Fruit fly (Drosophila melanogaster) whole organism, embryonic: ENCODE data around the gene PpV.
A peak's percentile ranks its signal among the peaks of the same experiment; 100 is the strongest.

ENCODE experiments used
- Asciz ChIP-seq: fragments of 200-800 bp; sonication (Bioruptor generic); optimal IDR thresholded peaks from 2 replicates; lab custom pipeline; 2017; ENCODE audit warnings: missing biosample characterization, mild to moderate bottlenecking, missing genetic modification characterization, missing genetic modification reagents
- CG1024 ChIP-seq: fragments of 200-800 bp; sonication (Bioruptor generic); IDR thresholded peaks from 2 replicates; pipeline ENCODE4 v1.3.6; 2022; ENCODE audit warnings: missing biosample characterization, missing genetic modification characterization
- CG11085 ChIP-seq: fragments of 200-800 bp; sonication (Bioruptor generic); IDR thresholded peaks from 2 replicates; pipeline ENCODE4 v1.3.6; 2022; ENCODE audit warnings: missing biosample characterization, missing genetic modification characterization
- CG11696 ChIP-seq: fragments of 200-800 bp; sonication (Bioruptor generic); IDR thresholded peaks from 2 replicates; pipeline ENCODE4 v1.3.6; 2022; ENCODE audit warnings: missing biosample characterization, missing genetic modification characterization
- CG11723 ChIP-seq: fragments of 200-800 bp; sonication (Bioruptor generic); optimal IDR thresholded peaks from 2 replicates; lab custom pipeline; 2017; ENCODE audit warnings: missing biosample characterization, mild to moderate bottlenecking, missing genetic modification characterization
- CG12299 ChIP-seq: fragments of 200-800 bp; sonication (Bioruptor generic); optimal IDR thresholded peaks from 2 replicates; lab custom pipeline; 2018; ENCODE audit warnings: missing biosample characterization, mild to moderate bottlenecking, missing genetic modification characterization
- CG13775 ChIP-seq: fragments of 200-800 bp; sonication (Bioruptor generic); optimal IDR thresholded peaks from 3 replicates; lab custom pipeline; 2017; ENCODE audit warnings: missing biosample characterization, mild to moderate bottlenecking, missing genetic modification characterization
- CG14050 ChIP-seq: fragments of 200-800 bp; sonication (Bioruptor generic); IDR thresholded peaks from 3 replicates; pipeline ENCODE4 v1.3.6; 2022; ENCODE audit warnings: missing biosample characterization, missing genetic modification characterization
- CG14710 ChIP-seq: fragments of 200-800 bp; sonication (Bioruptor generic); optimal IDR thresholded peaks from 3 replicates; lab custom pipeline; 2019; ENCODE audit warnings: missing biosample characterization, mild to moderate bottlenecking, missing genetic modification characterization, moderate library complexity
- CG1602 ChIP-seq: fragments of 200-800 bp; sonication (Bioruptor generic); optimal IDR thresholded peaks from 3 replicates; lab custom pipeline; 2016; ENCODE audit warnings: missing biosample characterization, missing genetic modification characterization
- CG16813 ChIP-seq: fragments of 200-800 bp; sonication (Bioruptor generic); IDR thresholded peaks from 3 replicates; pipeline ENCODE4 v1.3.6; 2022; ENCODE audit warnings: missing biosample characterization, missing genetic modification characterization; ENCODE audit not compliant: partially characterized antibody
- CG1792 ChIP-seq: fragments of 200-800 bp; sonication (Bioruptor generic); optimal IDR thresholded peaks from 2 replicates; lab custom pipeline; 2016; ENCODE audit warnings: missing biosample characterization, missing genetic modification characterization
- CG18764 ChIP-seq: fragments of 200-800 bp; sonication (Bioruptor generic); optimal IDR thresholded peaks from 3 replicates; lab custom pipeline; 2016; ENCODE audit warnings: missing biosample characterization, missing genetic modification characterization
- CG2199 ChIP-seq: fragments of 200-800 bp; sonication (Bioruptor generic); IDR thresholded peaks from 3 replicates; pipeline ENCODE4 v1.3.6; 2022; ENCODE audit warnings: missing biosample characterization, missing genetic modification characterization
- CG3726 ChIP-seq: fragments of 200-800 bp; sonication (Bioruptor generic); IDR thresholded peaks from 3 replicates; pipeline ENCODE4, ENCODE4 v1.3.6; 2022; ENCODE audit warnings: missing biosample characterization, missing genetic modification characterization
- CG4360 ChIP-seq: fragments of 200-800 bp; sonication (Bioruptor generic); IDR thresholded peaks from 2 replicates; pipeline ENCODE4 v1.3.6; 2022; ENCODE audit warnings: missing biosample characterization, missing genetic modification characterization
- CG7556 ChIP-seq: fragments of 200-800 bp; sonication (Bioruptor generic); optimal IDR thresholded peaks from 2 replicates; lab custom pipeline; 2017; ENCODE audit warnings: missing biosample characterization, mild to moderate bottlenecking, missing genetic modification characterization
- CG8290 ChIP-seq, 3 experiments: fragments of 200-800 bp; sonication (Bioruptor generic); optimal IDR thresholded peaks; 2 replicates each; lab custom pipeline; 2016 to 2019; ENCODE audit warnings: missing biosample characterization in 3 of 3, missing genetic modification characterization in 3 of 3, mild to moderate bottlenecking in 2 of 3, moderate library complexity in 1 of 3
- CG9876 ChIP-seq: fragments of 200-800 bp; sonication (Bioruptor generic); optimal IDR thresholded peaks from 2 replicates; lab custom pipeline; 2016; ENCODE audit warnings: missing biosample characterization, missing genetic modification characterization
- Dek ChIP-seq: fragments of 200-800 bp; sonication (Bioruptor generic); optimal IDR thresholded peaks from 3 replicates; lab custom pipeline; 2019; ENCODE audit warnings: missing biosample characterization, mild to moderate bottlenecking, missing genetic modification characterization, moderate library complexity
- Dip2 ChIP-seq: fragments of 200-800 bp; sonication (Bioruptor generic); IDR thresholded peaks from 2 replicates; pipeline ENCODE4 v1.3.6; 2022; ENCODE audit warnings: missing biosample characterization, missing genetic modification characterization
- Dll ChIP-seq: fragments of 200-800 bp; sonication (Bioruptor generic); IDR thresholded peaks from 4 replicates; pipeline ENCODE4 v1.3.6; 2022; ENCODE audit warnings: missing biosample characterization, missing genetic modification characterization; ENCODE audit not compliant: partially characterized antibody
- Doc2 ChIP-seq: fragments of 200-800 bp; sonication (Bioruptor generic); IDR thresholded peaks from 2 replicates; pipeline ENCODE4 v1.3.6; 2022; ENCODE audit warnings: missing biosample characterization, missing genetic modification characterization
- Fer2 ChIP-seq: fragments of 200-800 bp; sonication (Bioruptor generic); optimal IDR thresholded peaks from 2 replicates; lab custom pipeline; 2018; ENCODE audit warnings: missing biosample characterization, mild to moderate bottlenecking, missing genetic modification characterization, moderate library complexity
- Gsc ChIP-seq: fragments of 200-800 bp; sonication (Bioruptor generic); IDR thresholded peaks from 2 replicates; pipeline ENCODE4 v1.3.6; 2022; ENCODE audit warnings: missing biosample characterization, missing genetic modification characterization
- HLH3B ChIP-seq: fragments of 200-800 bp; sonication (Bioruptor generic); IDR thresholded peaks from 2 replicates; pipeline ENCODE4 v1.3.6; 2022; ENCODE audit warnings: missing biosample characterization, missing genetic modification characterization
- HmgZ ChIP-seq: fragments of 200-800 bp; sonication (Bioruptor generic); optimal IDR thresholded peaks from 2 replicates; lab custom pipeline; 2018; ENCODE audit warnings: missing biosample characterization, mild to moderate bottlenecking, missing genetic modification characterization
- Hmx ChIP-seq: fragments of 200-800 bp; sonication (Bioruptor generic); optimal IDR thresholded peaks from 2 replicates; lab custom pipeline; 2016; ENCODE audit warnings: missing biosample characterization, missing genetic modification characterization
- Max ChIP-seq: fragments of 200-800 bp; sonication (Bioruptor generic); optimal IDR thresholded peaks from 2 replicates; lab custom pipeline; 2016; ENCODE audit warnings: missing biosample characterization, mild to moderate bottlenecking, missing genetic modification characterization
- Myb ChIP-seq: fragments of 200-800 bp; sonication (Bioruptor generic); optimal IDR thresholded peaks from 2 replicates; lab custom pipeline; 2016; ENCODE audit warnings: missing biosample characterization, missing genetic modification characterization
- NC2α ChIP-seq: fragments of 200-800 bp; sonication (Bioruptor generic); optimal IDR thresholded peaks from 2 replicates; lab custom pipeline; 2016; ENCODE audit warnings: missing biosample characterization, missing genetic modification characterization
- NFAT ChIP-seq: fragments of 200-800 bp; sonication (Bioruptor generic); IDR thresholded peaks from 2 replicates; pipeline ENCODE4 v1.3.6; 2022; ENCODE audit warnings: missing biosample characterization, missing genetic modification characterization
- Pdp1 ChIP-seq, 2 experiments: fragments of 200-800 bp; sonication (Bioruptor generic); optimal IDR thresholded peaks; 3 replicates each; lab custom pipeline; 2016; ENCODE audit warnings: missing biosample characterization in 2 of 2, missing genetic modification characterization in 2 of 2, mild to moderate bottlenecking in 1 of 2, moderate library complexity in 1 of 2
- Ptx1 ChIP-seq: fragments of 200-800 bp; sonication (Bioruptor generic); IDR thresholded peaks from 2 replicates; pipeline ENCODE4 v1.3.6; 2022; ENCODE audit warnings: missing biosample characterization, missing genetic modification characterization
- Ravus ChIP-seq: fragments of 200-800 bp; sonication (Bioruptor generic); IDR thresholded peaks from 2 replicates; pipeline ENCODE4 v1.3.6; 2022; ENCODE audit warnings: missing biosample characterization, missing genetic modification characterization
- Rfx ChIP-seq: fragments of 200-800 bp; sonication (Bioruptor generic); IDR thresholded peaks from 2 replicates; pipeline ENCODE4 v1.3.6; 2022; ENCODE audit warnings: missing biosample characterization, missing genetic modification characterization
- Rx ChIP-seq: fragments of 200-800 bp; sonication (Bioruptor generic); IDR thresholded peaks from 2 replicates; pipeline ENCODE4 v1.3.6; 2022; ENCODE audit warnings: missing biosample characterization, missing genetic modification characterization
- Sry-δ ChIP-seq: fragments of 200-800 bp; sonication (Bioruptor generic); optimal IDR thresholded peaks from 2 replicates; lab custom pipeline; 2016; ENCODE audit warnings: missing biosample characterization, missing genetic modification characterization
- TFAM ChIP-seq: fragments of 200-800 bp; sonication (Bioruptor generic); optimal IDR thresholded peaks from 2 replicates; lab custom pipeline; 2017; ENCODE audit warnings: missing biosample characterization, missing genetic modification characterization, inconsistent platforms
- btn ChIP-seq: fragments of 200-800 bp; sonication (Bioruptor generic); optimal IDR thresholded peaks from 2 replicates; lab custom pipeline; 2016; ENCODE audit warnings: missing biosample characterization, missing genetic modification characterization
- caup ChIP-seq: fragments of 200-800 bp; sonication (Bioruptor generic); optimal IDR thresholded peaks from 3 replicates; lab custom pipeline; 2017; ENCODE audit warnings: missing biosample characterization, mild to moderate bottlenecking, missing genetic modification characterization, moderate library complexity; ENCODE audit not compliant: severe bottlenecking
- dm ChIP-seq: fragments of 200-800 bp; sonication (Bioruptor generic); optimal IDR thresholded peaks from 3 replicates; lab custom pipeline; 2016; ENCODE audit warnings: missing biosample characterization, missing genetic modification characterization
- emc ChIP-seq: fragments of 200-800 bp; sonication (Bioruptor generic); optimal IDR thresholded peaks from 2 replicates; lab custom pipeline; 2016; ENCODE audit warnings: missing biosample characterization, missing genetic modification characterization
- gsb ChIP-seq: fragments of 200-800 bp; sonication (Bioruptor generic); IDR thresholded peaks from 2 replicates; pipeline ENCODE4 v1.3.6; 2022; ENCODE audit warnings: missing biosample characterization, missing genetic modification characterization
- odd ChIP-seq: fragments of 200-800 bp; sonication (Bioruptor generic); optimal IDR thresholded peaks from 2 replicates; lab custom pipeline; 2017; ENCODE audit warnings: missing biosample characterization, mild to moderate bottlenecking, missing genetic modification characterization
- prd ChIP-seq, 3 experiments: fragments of >200 bp in 2 of 3; fragments of 200-800 bp in 1 of 3; sonication (Bioruptor generic) in 1 of 3; optimal IDR thresholded peaks in 2 of 3; IDR thresholded peaks in 1 of 3; 2 replicates in 2 of 3; 3 replicates in 1 of 3; pipeline versions ENCODE4 v1.3.6 to Lab custom; 2017 to 2022; ENCODE audit warnings: missing biosample characterization in 1 of 3, missing genetic modification characterization in 1 of 3
- ssp ChIP-seq: fragments of 200-800 bp; sonication (Bioruptor generic); IDR thresholded peaks from 2 replicates; pipeline ENCODE4 v1.3.6; 2022; ENCODE audit warnings: missing biosample characterization, missing genetic modification characterization
- tna ChIP-seq: fragments of 200-800 bp; sonication (Bioruptor generic); IDR thresholded peaks from 2 replicates; pipeline ENCODE4 v1.3.6; 2022; ENCODE audit warnings: missing biosample characterization, missing genetic modification characterization; ENCODE audit not compliant: partially characterized antibody
- yki ChIP-seq: fragments of >200 bp; optimal IDR thresholded peaks from 3 replicates; lab custom pipeline; 2018

The PpV gene

dm6 chrX:6330369-6330949 is 42.3 kb downstream of the PpV start, which contains the start of gene CG42240 (continued):
- peak; percentile 61 for TF ChIP-seq CG1792
- TF ChIP-seq CG7556 (GFP tag; lab: Kevin White, UChicago) = peak; percentile 97
- TF ChIP-seq NFAT (GFP tag; lab: Robert Waterston, UW) = peak; percentile 40; the same call in 1 of the 2 replicates
- TF ChIP-seq CG9876 (GFP tag; lab: Kevin White, UChicago) = peak; percentile 13
- TF ChIP-seq CG2199 (GFP tag; lab: Robert Waterston, UW) = no peak
- TF ChIP-seq ssp (GFP tag; lab: Robert Waterston, UW) = peak; percentile 63
- TF ChIP-seq odd (GFP tag; lab: Kevin White, UChicago) = peak; percentile 92
- TF ChIP-seq CG12299 (tag; lab: Kevin White, UChicago) = peak; percentile 81
- TF ChIP-seq CG13775 = peak; percentile 88
- peak; percentile 62 for TF ChIP-seq Hmx
- peak; percentile 23; the same call in 1 of the 2 replicates for TF ChIP-seq Ravus (GFP tag; lab: Robert Waterston, UW)
- peak; percentile 52; the same call in 1 of the 2 replicates for TF ChIP-seq Rx (GFP tag; lab: Robert Waterston, UW)
- peak; percentile 88 for TF ChIP-seq CG11723 (GFP tag; lab: Kevin White, UChicago)
- peak; percentile 50 for TF ChIP-seq dm (GFP tag; lab: Kevin White, UChicago)
- no peak for TF ChIP-seq CG11696 (GFP tag; lab: Robert Waterston, UW)
- peak; percentile 91 for TF ChIP-seq Max (GFP tag; lab: Kevin White, UChicago)
- 0 out of 2 replicates have a peak, but pooled peaks have one; percentile 9 for TF ChIP-seq CG1024 (GFP tag; lab: Robert Waterston, UW)
- TF ChIP-seq Myb = peak; percentile 41
- TF ChIP-seq CG8290 (GFP tag; optimal IDR thresholded peaks at IDR 0.05; lab: Kevin White, UChicago) = peak; percentile 29
- peak; percentile 72 to 81 for TF ChIP-seq CG8290 (tag; optimal IDR thresholded peaks at IDR 0.05; lab: Kevin White, UChicago)
- peak; percentile 83 for TF ChIP-seq Dek
- TF ChIP-seq Ptx1 (GFP tag; lab: Robert Waterston, UW) = peak; percentile 88
- TF ChIP-seq Gsc (GFP tag; lab: Robert Waterston, UW) = peak; percentile 29; the same call in 1 of the 2 replicates
- peak; percentile 6 for TF ChIP-seq TFAM (GFP tag; lab: Kevin White, UChicago)
- TF ChIP-seq Rfx (GFP tag; lab: Robert Waterston, UW) = peak; percentile 78
- TF ChIP-seq caup = peak; percentile 85
- TF ChIP-seq Asciz (GFP tag; lab: Kevin White, UChicago) = peak; percentile 92
- TF ChIP-seq Sry-δ (GFP tag; lab: Kevin White, UChicago) = peak; percentile 24
- TF ChIP-seq Dll (GFP tag; lab: Robert Waterston, UW) = no peak
- 0 out of 2 replicates have a peak, but pooled peaks have one; percentile 61 for TF ChIP-seq gsb
- TF ChIP-seq Doc2 (GFP tag; lab: Robert Waterston, UW) = no peak
- peak; percentile 77 for TF ChIP-seq Fer2 (tag; lab: Kevin White, UChicago)
- TF ChIP-seq CG1602 (GFP tag; lab: Kevin White, UChicago) = peak; percentile 89
- peak; percentile 51 for TF ChIP-seq btn
- no peak for TF ChIP-seq yki
- TF ChIP-seq Dip2 (GFP tag; lab: Robert Waterston, UW) = no peak
- peak; percentile 85 for TF ChIP-seq HmgZ
- peak; percentile 85 for TF ChIP-seq CG18764
- no peak for TF ChIP-seq CG16813 (GFP tag; lab: Robert Waterston, UW)
- TF ChIP-seq HLH3B = peak; percentile 83
- TF ChIP-seq CG14710 = peak; percentile 92
- peak; percentile 56 for TF ChIP-seq emc (GFP tag; lab: Kevin White, UChicago)
- TF ChIP-seq CG14050 = peak; percentile 58
- TF ChIP-seq CG4360 = 0 out of 2 replicates have a peak, but pooled peaks have one; percentile 16
- TF ChIP-seq tna (GFP tag; lab: Robert Waterston, UW) = no peak
- TF ChIP-seq CG11085 = 0 out of 2 replicates have a peak, but pooled peaks have one; percentile 40
- peak; percentile 42 for TF ChIP-seq NC2α (GFP tag; lab: Kevin White, UChicago)
- TF ChIP-seq prd (optimal IDR thresholded peaks at IDR 0.05; lab: Kevin White, UChicago) = no peak
- TF ChIP-seq prd (GFP tag; IDR thresholded peaks at IDR 0.05; lab: Robert Waterston, UW) = peak; percentile 79
- no peak for TF ChIP-seq CG3726
- peak; percentile 81 to 82 for TF ChIP-seq Pdp1 (GFP tag; optimal IDR thresholded peaks at IDR 0.05; lab: Kevin White, UChicago)
